Fruit fly (Drosophila melanogaster) whole organism, prepupa: ENCODE results near the gene CG8003.

Experiments
- Blimp-1 ChIP-seq: fragments of 200-800 bp; sonication (Bioruptor generic); optimal IDR thresholded peaks from 3 replicates; lab custom pipeline; 2017; ENCODE audit warnings: missing biosample characterization, missing genetic modification characterization, mild to moderate bottlenecking, moderate library complexity, missing genetic modification reagents
- CG10669 ChIP-seq: fragments of 200-800 bp; sonication (Bioruptor generic); optimal IDR thresholded peaks from 3 replicates; lab custom pipeline; 2018; ENCODE audit warnings: missing biosample characterization, mild to moderate bottlenecking, missing genetic modification characterization, moderate library complexity
- CG11294 ChIP-seq: fragments of 200-800 bp; sonication (Bioruptor generic); IDR thresholded peaks from 2 replicates; pipeline ENCODE4 v1.3.6; 2022; ENCODE audit warnings: missing biosample characterization, missing genetic modification characterization
- CG11762 ChIP-seq: fragments of 200-800 bp; sonication (Bioruptor generic); optimal IDR thresholded peaks from 3 replicates; lab custom pipeline; 2016; ENCODE audit warnings: missing biosample characterization, missing genetic modification characterization; ENCODE audit not compliant: insufficient read depth
- CG11902 ChIP-seq: fragments of 200-800 bp; sonication (Bioruptor generic); optimal IDR thresholded peaks from 3 replicates; lab custom pipeline; 2016; ENCODE audit warnings: missing biosample characterization, missing genetic modification characterization
- CG15336 ChIP-seq: fragments of 200-800 bp; sonication (Bioruptor generic); IDR thresholded peaks from 2 replicates; pipeline ENCODE4 v1.3.6; 2022; ENCODE audit warnings: missing biosample characterization, missing genetic modification characterization
- CG16779 ChIP-seq: fragments of 200-800 bp; sonication (Bioruptor generic); optimal IDR thresholded peaks from 3 replicates; lab custom pipeline; 2017; ENCODE audit warnings: missing biosample characterization, mild to moderate bottlenecking, missing genetic modification characterization
- CG3032 ChIP-seq: fragments of 200-800 bp; optimal IDR thresholded peaks from 2 replicates; lab custom pipeline; 2019; ENCODE audit warnings: missing biosample characterization, mild to moderate bottlenecking, missing genetic modification characterization, moderate library complexity
- CG32006 ChIP-seq: fragments of 200-800 bp; sonication (Bioruptor generic); optimal IDR thresholded peaks from 3 replicates; lab custom pipeline; 2017; ENCODE audit warnings: missing biosample characterization, mild to moderate bottlenecking, missing genetic modification characterization
- CG3919 ChIP-seq: fragments of 200-800 bp; sonication (Bioruptor generic); optimal IDR thresholded peaks from 3 replicates; lab custom pipeline; 2016; ENCODE audit warnings: missing biosample characterization, missing genetic modification characterization
- CG4318 ChIP-seq: fragments of 200-800 bp; sonication (Bioruptor generic); optimal IDR thresholded peaks from 3 replicates; lab custom pipeline; 2017; ENCODE audit warnings: missing biosample characterization, mild to moderate bottlenecking, missing genetic modification characterization
- CG6808 ChIP-seq: fragments of 200-800 bp; sonication (Bioruptor generic); optimal IDR thresholded peaks from 3 replicates; lab custom pipeline; 2017; ENCODE audit warnings: missing biosample characterization, missing genetic modification characterization, mild to moderate bottlenecking, moderate library complexity, missing genetic modification reagents
- CG6854 ChIP-seq: fragments of 200-800 bp; sonication (Bioruptor generic); optimal IDR thresholded peaks from 2 replicates; lab custom pipeline; 2017; ENCODE audit warnings: missing biosample characterization, mild to moderate bottlenecking, missing genetic modification characterization
- CG7368 ChIP-seq: fragments of 200-800 bp; sonication (Bioruptor generic); optimal IDR thresholded peaks from 3 replicates; lab custom pipeline; 2016; ENCODE audit warnings: missing biosample characterization, missing genetic modification characterization
- CG8119 ChIP-seq: fragments of 200-800 bp; sonication (Bioruptor generic); IDR thresholded peaks from 3 replicates; pipeline ENCODE4 v1.3.6; 2022; ENCODE audit warnings: missing biosample characterization, missing genetic modification characterization
- CG8632 ChIP-seq: fragments of 200-800 bp; sonication (Bioruptor generic); optimal IDR thresholded peaks from 3 replicates; lab custom pipeline; 2016; ENCODE audit warnings: missing biosample characterization, missing genetic modification characterization
- CG9139 ChIP-seq: fragments of 200-800 bp; sonication (Bioruptor generic); optimal IDR thresholded peaks from 3 replicates; lab custom pipeline; 2017; ENCODE audit warnings: missing biosample characterization, mild to moderate bottlenecking, missing genetic modification characterization
- Eip75B ChIP-seq: fragments of 200-800 bp; sonication (Bioruptor generic); optimal IDR thresholded peaks from 3 replicates; lab custom pipeline; 2016; ENCODE audit warnings: missing biosample characterization, missing genetic modification characterization
- Eip78C ChIP-seq: fragments of 200-800 bp; sonication (Bioruptor generic); peaks from one replicate; lab custom pipeline; 2016; ENCODE audit warnings: missing biosample characterization, missing genetic modification characterization
- Eip93F ChIP-seq: fragments of 200-800 bp; sonication (Bioruptor generic); optimal IDR thresholded peaks from 2 replicates; lab custom pipeline; 2016; ENCODE audit warnings: missing biosample characterization, mild to moderate bottlenecking, missing genetic modification characterization
- Ets21C ChIP-seq: fragments of 200-800 bp; sonication (Bioruptor generic); optimal IDR thresholded peaks from 3 replicates; lab custom pipeline; 2016; ENCODE audit warnings: missing biosample characterization, missing genetic modification characterization
- Gug ChIP-seq: fragments of 200-800 bp; sonication (Bioruptor generic); IDR thresholded peaks from 2 replicates; pipeline ENCODE4 v1.3.6; 2022; ENCODE audit warnings: missing biosample characterization, missing genetic modification characterization
- Hr4 ChIP-seq: fragments of 200-800 bp; sonication (Bioruptor generic); optimal IDR thresholded peaks from 3 replicates; lab custom pipeline; 2016; ENCODE audit warnings: missing biosample characterization, missing genetic modification characterization
- Lpt ChIP-seq: fragments of 200-800 bp; sonication (Bioruptor generic); optimal IDR thresholded peaks from 3 replicates; lab custom pipeline; 2016; ENCODE audit warnings: missing biosample characterization, missing genetic modification characterization
- OdsH ChIP-seq: fragments of 200-800 bp; sonication (Bioruptor generic); optimal IDR thresholded peaks from 3 replicates; lab custom pipeline; 2016; ENCODE audit warnings: missing biosample characterization, missing genetic modification characterization
- Smox ChIP-seq: fragments of 200-800 bp; sonication (Bioruptor generic); optimal IDR thresholded peaks from 3 replicates; lab custom pipeline; 2016; ENCODE audit warnings: missing biosample characterization, missing genetic modification characterization
- Sox102F ChIP-seq: fragments of 200-800 bp; sonication (Bioruptor generic); optimal IDR thresholded peaks from 2 replicates; lab custom pipeline; 2016; ENCODE audit warnings: missing biosample characterization, mild to moderate bottlenecking, missing genetic modification characterization
- Sox14 ChIP-seq: fragments of 200-800 bp; sonication (Bioruptor generic); optimal IDR thresholded peaks from 3 replicates; lab custom pipeline; 2016; ENCODE audit warnings: missing biosample characterization, missing genetic modification characterization
- Sox15 ChIP-seq: fragments of 200-800 bp; sonication (Bioruptor generic); optimal IDR thresholded peaks from 3 replicates; lab custom pipeline; 2016; ENCODE audit warnings: missing biosample characterization, missing genetic modification characterization
- achi ChIP-seq: fragments of 200-800 bp; sonication (Bioruptor generic); optimal IDR thresholded peaks from 3 replicates; lab custom pipeline; 2016; ENCODE audit warnings: missing biosample characterization, missing genetic modification characterization
- eg ChIP-seq: fragments of 200-800 bp; sonication (Bioruptor generic); IDR thresholded peaks from 3 replicates; pipeline ENCODE4 v1.3.6; 2022; ENCODE audit warnings: missing biosample characterization, missing genetic modification characterization
- esn ChIP-seq: fragments of 200-800 bp; sonication (Bioruptor generic); optimal IDR thresholded peaks from 2 replicates; lab custom pipeline; 2016; ENCODE audit warnings: missing biosample characterization, mild to moderate bottlenecking, missing genetic modification characterization, moderate library complexity
- fd59A ChIP-seq: fragments of 200-800 bp; sonication (Bioruptor generic); optimal IDR thresholded peaks from 2 replicates; lab custom pipeline; 2017; ENCODE audit warnings: missing biosample characterization, mild to moderate bottlenecking, missing genetic modification characterization, missing genetic modification reagents
- fd85E ChIP-seq: fragments of 200-800 bp; sonication (Bioruptor generic); optimal IDR thresholded peaks from 3 replicates; lab custom pipeline; 2016; ENCODE audit warnings: missing biosample characterization, missing genetic modification characterization
- fkh ChIP-seq: fragments of 200-800 bp; sonication (Bioruptor generic); optimal IDR thresholded peaks from 3 replicates; lab custom pipeline; 2017; ENCODE audit warnings: missing biosample characterization, mild to moderate bottlenecking, missing genetic modification characterization, moderate library complexity
- net ChIP-seq: fragments of 200-800 bp; sonication (Bioruptor generic); optimal IDR thresholded peaks from 3 replicates; lab custom pipeline; 2016; ENCODE audit warnings: missing biosample characterization, missing genetic modification characterization
- pdm3 ChIP-seq: fragments of 200-800 bp; sonication (Bioruptor generic); optimal IDR thresholded peaks from 3 replicates; lab custom pipeline; 2016; ENCODE audit warnings: missing biosample characterization, missing genetic modification characterization
- spab ChIP-seq: fragments of 200-800 bp; sonication (Bioruptor generic); optimal IDR thresholded peaks from 2 replicates; lab custom pipeline; 2017; ENCODE audit warnings: missing biosample characterization, mild to moderate bottlenecking, missing genetic modification characterization, missing genetic modification reagents
- ss ChIP-seq, 2 experiments: fragments of 200-800 bp; sonication (Bioruptor generic); optimal IDR thresholded peaks; 2 replicates in 1 of 2; 3 replicates in 1 of 2; lab custom pipeline; 2017 to 2018; ENCODE audit warnings: mild to moderate bottlenecking in 2 of 2, missing biosample characterization in 2 of 2, missing genetic modification characterization in 2 of 2, moderate library complexity in 1 of 2
- topi ChIP-seq: fragments of 200-800 bp; sonication (Bioruptor generic); optimal IDR thresholded peaks from 3 replicates; lab custom pipeline; 2016; ENCODE audit warnings: missing biosample characterization, missing genetic modification characterization
- vri ChIP-seq: fragments of 200-800 bp; sonication (Bioruptor generic); optimal IDR thresholded peaks from 3 replicates; lab custom pipeline; 2016; ENCODE audit warnings: missing biosample characterization, mild to moderate bottlenecking, missing genetic modification characterization

CG8003 gene

dm6 chr3L:10683899-10684340 lies 22.6 kb downstream of the CG8003 start (continued):
- peak; percentile 46 for TF ChIP-seq CG11762
- peak; percentile 73 for TF ChIP-seq CG11294 (GFP tag; lab: Robert Waterston, UW)
- TF ChIP-seq CG15336 (GFP tag; lab: Robert Waterston, UW): peak; percentile 88
- peak; percentile 24 for TF ChIP-seq CG11902 (GFP tag; lab: Kevin White, UChicago)
- TF ChIP-seq Smox (GFP tag; lab: Kevin White, UChicago): peak; percentile 26
- TF ChIP-seq Eip78C (GFP tag; lab: Kevin White, UChicago): peak; percentile 87
- TF ChIP-seq CG8632 (GFP tag; lab: Kevin White, UChicago): no peak
- TF ChIP-seq net (GFP tag; lab: Kevin White, UChicago): peak; percentile 67
- TF ChIP-seq Blimp-1 (GFP tag; lab: Kevin White, UChicago): no peak
- TF ChIP-seq Sox14: peak; percentile 67
- peak; percentile 71 for TF ChIP-seq achi
- TF ChIP-seq CG6854 (GFP tag; lab: Kevin White, UChicago): no peak
- TF ChIP-seq CG3919 (GFP tag; lab: Kevin White, UChicago): peak; percentile 74
- peak; percentile 76 for TF ChIP-seq Eip75B (GFP tag; lab: Kevin White, UChicago)
- no peak for TF ChIP-seq Eip93F
- TF ChIP-seq spab: peak; percentile 72
- TF ChIP-seq CG10669: peak; percentile 59
- TF ChIP-seq eg: peak; percentile 82
- TF ChIP-seq CG32006: peak; percentile 92
- peak; percentile 43 for TF ChIP-seq Sox15
- TF ChIP-seq topi: peak; percentile 73
- TF ChIP-seq CG4318: no peak
- TF ChIP-seq CG6808: no peak
- TF ChIP-seq Gug (GFP tag; lab: Robert Waterston, UW): peak; percentile 67
- TF ChIP-seq Hr4: peak; percentile 82
- peak; percentile 66 for TF ChIP-seq OdsH (GFP tag; lab: Kevin White, UChicago)
- peak; percentile 67 for TF ChIP-seq CG7368
- TF ChIP-seq fkh (GFP tag; lab: Kevin White, UChicago): no peak
- TF ChIP-seq CG3032: peak; percentile 25
- TF ChIP-seq Ets21C: peak; percentile 64

dm6 chr3L:10684492-10684891 lies 23.2 kb downstream of the CG8003 start:
- TF ChIP-seq CG3032 (no peak), Lpt (no peak), eg (no peak), OdsH (GFP tag; lab: Kevin White, UChicago) (no peak), pdm3 (no peak), CG7368 (no peak), vri (GFP tag; lab: Kevin White, UChicago) (no peak), CG8632 (GFP tag; lab: Kevin White, UChicago) (no peak), fd59A (GFP tag; lab: Kevin White, UChicago) (no peak), Gug (GFP tag; lab: Robert Waterston, UW) (no peak), fd85E (GFP tag; lab: Kevin White, UChicago) (no peak), CG9139 (GFP tag; lab: Kevin White, UChicago) (no peak), esn (no peak), CG11762 (no peak), CG8119 (no peak)

- no peak for TF ChIP-seq achi
- no peak for TF ChIP-seq Eip93F
- TF ChIP-seq ss (GFP tag; optimal IDR thresholded peaks at IDR 0.05; lab: Kevin White, UChicago): no peak
- no peak for TF ChIP-seq CG16779 (tag; lab: Kevin White, UChicago)
- TF ChIP-seq fd59A (GFP tag; lab: Kevin White, UChicago): no peak
- TF ChIP-seq Sox102F (GFP tag; lab: Kevin White, UChicago): no peak
Measured at dm6 chr3L:10686625-10687024, 25.4 kb downstream of the CG8003 start.
